Worm (Caenorhabditis elegans): ENCODE results near the gene deb-1.

The deb-1 gene

ce11 chrIV:7096097-7096496, 2.0 kb upstream of the deb-1 start:
- TF ChIP-seq lin-15B (tag; optimal IDR thresholded peaks at IDR 0.05) (no peak), mdl-1 (tag; optimal IDR thresholded peaks at IDR 0.05) (no peak), lin-39 (tag; optimal IDR thresholded peaks at IDR 0.05) (peak; percentile 0), elt-3 (tag; optimal IDR thresholded peaks at IDR 0.05) (no peak)

ce11 chrIV:7095396-7095964, 1.4 kb upstream of the deb-1 start:
- no peak for TF ChIP-seq nhr-77 (tag; optimal IDR thresholded peaks at IDR 0.05)
- TF ChIP-seq snpc-4 (tag; optimal IDR thresholded peaks at IDR 0.05): peak; percentile 43
- TF ChIP-seq pha-4 (tag; optimal IDR thresholded peaks at IDR 0.05): peak; percentile 24
- peak; percentile 72 for TF ChIP-seq nhr-23 (tag; optimal IDR thresholded peaks at IDR 0.05)

ce11 chrIV:7084632-7085160, 9.4 kb downstream of the deb-1 start, which contains the start of gene rps-4:
Gene rps-4, minus strand, starts transcription at chrIV:7084682.
- TF ChIP-seq nhr-43 (tag; optimal IDR thresholded peaks at IDR 0.05; ENCODE audit: poor library complexity, severe bottlenecking): peak; percentile 75
- TF ChIP-seq R02D3.7 (tag; optimal IDR thresholded peaks at IDR 0.05): peak; percentile 77
- TF ChIP-seq elt-2 (tag; optimal IDR thresholded peaks at IDR 0.05): peak; percentile 81
- TF ChIP-seq skn-1 (tag; optimal IDR thresholded peaks at IDR 0.05): peak; percentile 82
- peak; percentile 40 for TF ChIP-seq fos-1 (tag; optimal IDR thresholded peaks at IDR 0.05)
- TF ChIP-seq fkh-10 (GFP tag; optimal IDR thresholded peaks at IDR 0.05): peak; percentile 75
- peak; percentile 86 for TF ChIP-seq lin-39 (tag; optimal IDR thresholded peaks at IDR 0.05)
- peak; percentile 75 for TF ChIP-seq egl-27 (tag; optimal IDR thresholded peaks at IDR 0.05)
- TF ChIP-seq pha-4 (tag; optimal IDR thresholded peaks at IDR 0.05): peak; percentile 96
- no peak for TF ChIP-seq elt-3 (tag; optimal IDR thresholded peaks at IDR 0.05)
- TF ChIP-seq jun-1 (tag; optimal IDR thresholded peaks at IDR 0.05): peak; percentile 78
- no peak for TF ChIP-seq nhr-237 (tag; optimal IDR thresholded peaks at IDR 0.05)
- TF ChIP-seq ZK546.5 (tag; optimal IDR thresholded peaks at IDR 0.05): no peak
- peak; percentile 47 for TF ChIP-seq egl-5 (tag; optimal IDR thresholded peaks at IDR 0.05)
- TF ChIP-seq tbx-2 (tag; optimal IDR thresholded peaks at IDR 0.05): peak; percentile 46
- TF ChIP-seq eor-1 (tag; optimal IDR thresholded peaks at IDR 0.05): no peak
- TF ChIP-seq elt-1 (tag; optimal IDR thresholded peaks at IDR 0.05): peak; percentile 24
- no peak for TF ChIP-seq aly-2 (tag; optimal IDR thresholded peaks at IDR 0.05)
- TF ChIP-seq lsy-12 (tag; optimal IDR thresholded peaks at IDR 0.05): peak; percentile 77
- TF ChIP-seq pqm-1 (tag; optimal IDR thresholded peaks at IDR 0.05): peak; percentile 90
- no peak for TF ChIP-seq nhr-11 (tag; optimal IDR thresholded peaks at IDR 0.05)
- no peak for TF ChIP-seq unc-39 (tag; optimal IDR thresholded peaks at IDR 0.05)
- peak; percentile 81 for TF ChIP-seq snpc-4 (tag; optimal IDR thresholded peaks at IDR 0.05)
- no peak for TF ChIP-seq ztf-4 (tag; optimal IDR thresholded peaks at IDR 0.05)
- peak; percentile 94 for TF ChIP-seq nfya-1 (tag; optimal IDR thresholded peaks at IDR 0.05; ENCODE audit: insufficient read depth)
- no peak for TF ChIP-seq zag-1 (tag; optimal IDR thresholded peaks at IDR 0.05)
- TF ChIP-seq hmg-11 (tag; optimal IDR thresholded peaks at IDR 0.05): peak; percentile 85
- TF ChIP-seq lin-15B (tag; optimal IDR thresholded peaks at IDR 0.05): peak; percentile 100
- no peak for TF ChIP-seq ceh-9 (tag; optimal IDR thresholded peaks at IDR 0.05)
- TF ChIP-seq ztf-11 (tag; optimal IDR thresholded peaks at IDR 0.05): no peak
- no peak for TF ChIP-seq ceh-16 (tag; optimal IDR thresholded peaks at IDR 0.05)
- TF ChIP-seq nhr-25 (tag; optimal IDR thresholded peaks at IDR 0.05): peak; percentile 91
- TF ChIP-seq nhr-76 (tag; optimal IDR thresholded peaks at IDR 0.05): no peak
- TF ChIP-seq nhr-67 (tag; optimal IDR thresholded peaks at IDR 0.05): no peak
- TF ChIP-seq fkh-2 (tag; optimal IDR thresholded peaks at IDR 0.05): no peak
- peak; percentile 67 for TF ChIP-seq ceh-28 (tag; optimal IDR thresholded peaks at IDR 0.05)
- TF ChIP-seq sea-2 (GFP tag; optimal IDR thresholded peaks at IDR 0.05): no peak
- peak; percentile 14 for TF ChIP-seq unc-62 (GFP tag; optimal IDR thresholded peaks at IDR 0.05)
- no peak for TF ChIP-seq daf-12 (tag; optimal IDR thresholded peaks at IDR 0.05)
- no peak for TF ChIP-seq nhr-12 (tag; optimal IDR thresholded peaks at IDR 0.05)
- TF ChIP-seq nhr-28 (tag; optimal IDR thresholded peaks at IDR 0.05): no peak
- TF ChIP-seq nhr-77 (tag; optimal IDR thresholded peaks at IDR 0.05): no peak
- no peak for TF ChIP-seq mml-1 (tag; optimal IDR thresholded peaks at IDR 0.05)
- peak; percentile 35 for TF ChIP-seq ama-1 (optimal IDR thresholded peaks at IDR 0.05)
- peak; percentile 88 for TF ChIP-seq nhr-23 (tag; optimal IDR thresholded peaks at IDR 0.05)
- no peak for TF ChIP-seq mdl-1 (tag; optimal IDR thresholded peaks at IDR 0.05)
- peak; percentile 22 for TF ChIP-seq ceh-82 (tag; optimal IDR thresholded peaks at IDR 0.05)

All from whole organism, L3 larva.